Worm (Caenorhabditis elegans): Measurements from ENCODE around the gene his-16.

DNA sequence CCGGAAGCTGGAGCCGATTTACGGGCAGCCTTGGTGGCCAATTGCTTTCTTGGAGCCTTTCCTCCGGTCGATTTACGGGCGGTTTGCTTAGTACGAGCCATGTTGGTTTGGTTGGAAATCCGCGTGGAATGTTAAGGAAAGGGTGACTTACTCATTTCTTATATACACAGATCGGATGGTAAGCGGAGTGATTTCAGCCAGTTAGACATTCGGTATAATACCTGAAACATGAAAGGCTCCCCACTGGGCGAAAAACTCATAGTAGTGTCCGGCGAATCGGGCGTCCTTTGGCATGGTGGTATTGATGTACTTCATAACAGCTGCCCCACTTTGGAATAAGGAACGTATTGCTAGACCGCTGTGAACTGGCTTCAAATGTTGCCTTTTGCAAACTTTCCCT, 10.7 kb upstream of the his-16 start, which contains the start of gene his-42:
- no peak for TF ChIP-seq aly-1 (tag; optimal IDR thresholded peaks at IDR 0.05)
- TF ChIP-seq hmbx-1 (tag; optimal IDR thresholded peaks at IDR 0.05), result no peak
- TF ChIP-seq ama-1 (optimal IDR thresholded peaks at IDR 0.05), result no peak
- no peak for TF ChIP-seq pes-1 (GFP tag; IDR thresholded peaks at IDR 0.05)
- TF ChIP-seq flt-1 (GFP tag; IDR thresholded peaks at IDR 0.05), result no peak
- no peak for TF ChIP-seq ets-7 (tag; optimal IDR thresholded peaks at IDR 0.05)
- no peak for TF ChIP-seq F13C5.2 (tag; optimal IDR thresholded peaks at IDR 0.05)
- TF ChIP-seq tra-4 (tag; optimal IDR thresholded peaks at IDR 0.05), result no peak
- no peak for TF ChIP-seq B0310.2 (tag; optimal IDR thresholded peaks at IDR 0.05)
- no peak for TF ChIP-seq hnd-1 (tag; optimal IDR thresholded peaks at IDR 0.05)
- TF ChIP-seq scrt-1 (GFP tag; IDR thresholded peaks at IDR 0.05), result no peak

All from whole organism, early embryonic.